Fruit fly (Drosophila melanogaster): ENCODE measurements around the gene PDZ-GEF.
A peak's percentile ranks its signal among the peaks of the same experiment; 100 is the strongest.

The PDZ-GEF gene

dm6 chr2L:6339010-6339897 lies 15.7 kb downstream of the PDZ-GEF start (continued):
- no peak for TF ChIP-seq salm (tag; optimal IDR thresholded peaks at IDR 0.05)
- TF ChIP-seq slp2 (GFP tag; optimal IDR thresholded peaks at IDR 0.05), result peak; percentile 10
- peak; percentile 60; the same call in 1 of the 2 replicates for TF ChIP-seq CG32767 (GFP tag; IDR thresholded peaks at IDR 0.05)
- TF ChIP-seq CG11723 (GFP tag; optimal IDR thresholded peaks at IDR 0.05), result no peak
- no peak for TF ChIP-seq sisA (GFP tag; IDR thresholded peaks at IDR 0.05)
- no peak for TF ChIP-seq CG8290 (GFP tag; optimal IDR thresholded peaks at IDR 0.05)
- TF ChIP-seq CG8290 (tag; optimal IDR thresholded peaks at IDR 0.05), result peak in 1 of 2 experiments; percentile 16
- no peak for TF ChIP-seq Lpt (GFP tag; optimal IDR thresholded peaks at IDR 0.05)
- peak; percentile 23; the same call in 1 of the 2 replicates for TF ChIP-seq danr (GFP tag; IDR thresholded peaks at IDR 0.05)
- no peak for TF ChIP-seq CG31365 (tag; optimal IDR thresholded peaks at IDR 0.05)
- no peak for TF ChIP-seq ssp (GFP tag; IDR thresholded peaks at IDR 0.05)
- TF ChIP-seq CG3847 (GFP tag; IDR thresholded peaks at IDR 0.05), result peak; percentile 33; the same call in 1 of the 2 replicates
- TF ChIP-seq ATbp (GFP tag; optimal IDR thresholded peaks at IDR 0.05), result peak; percentile 34
- TF ChIP-seq vfl (GFP tag; optimal IDR thresholded peaks at IDR 0.05), result no peak
- no peak for TF ChIP-seq Sin3A (optimal IDR thresholded peaks at IDR 0.05)
- no peak for TF ChIP-seq sc (optimal IDR thresholded peaks at IDR 0.05)
- TF ChIP-seq sc (GFP tag; optimal IDR thresholded peaks at IDR 0.05), result peak; percentile 33
- TF ChIP-seq Aef1 (GFP tag; IDR thresholded peaks at IDR 0.05), result peak; percentile 39; the same call in 1 of the 3 replicates
- TF ChIP-seq B-H2 (GFP tag; optimal IDR thresholded peaks at IDR 0.05), result no peak
- no peak for TF ChIP-seq Dfd (GFP tag; optimal IDR thresholded peaks at IDR 0.05)
- peak; percentile 61 for TF ChIP-seq CG11504 (tag; optimal IDR thresholded peaks at IDR 0.05)
- no peak for TF ChIP-seq dimm (GFP tag; IDR thresholded peaks at IDR 0.05)
- TF ChIP-seq Six4 (GFP tag; optimal IDR thresholded peaks at IDR 0.05), result peak; percentile 23
- no peak for TF ChIP-seq CG14667 (GFP tag; IDR thresholded peaks at IDR 0.05)
- TF ChIP-seq CG15514 (GFP tag; optimal IDR thresholded peaks at IDR 0.05), result no peak
- peak; percentile 25 for TF ChIP-seq pum (GFP tag; optimal IDR thresholded peaks at IDR 0.05)
- TF ChIP-seq Dll (GFP tag; IDR thresholded peaks at IDR 0.05; ENCODE audit: partially characterized antibody), result 0 out of 4 replicates have a peak, but pooled peaks have one; percentile 29
- TF ChIP-seq Atf3 (GFP tag; optimal IDR thresholded peaks at IDR 0.05), result peak; percentile 49
- TF ChIP-seq schlank (tag; optimal IDR thresholded peaks at IDR 0.05), result peak; percentile 42
- no peak for TF ChIP-seq hth (optimal IDR thresholded peaks at IDR 0.05)
- peak; percentile 17 for TF ChIP-seq CG8924 (tag; optimal IDR thresholded peaks at IDR 0.05)
- peak; percentile 96 for TF ChIP-seq ftz-f1 (GFP tag; optimal IDR thresholded peaks at IDR 0.05)
- TF ChIP-seq CG17186 (GFP tag; optimal IDR thresholded peaks at IDR 0.05), result no peak
- peak; percentile 53 for TF ChIP-seq her (GFP tag; optimal IDR thresholded peaks at IDR 0.05)
- no peak for TF ChIP-seq GATAe (GFP tag; conservative IDR thresholded peaks at IDR 0.05)
- TF ChIP-seq CG12104 (GFP tag; optimal IDR thresholded peaks at IDR 0.05), result no peak
- peak; percentile 47 for TF ChIP-seq Meics (GFP tag; optimal IDR thresholded peaks at IDR 0.05)
- no peak for TF ChIP-seq z (GFP tag; IDR thresholded peaks at IDR 0.05)
- TF ChIP-seq gcm (GFP tag; optimal IDR thresholded peaks at IDR 0.05), result no peak
- TF ChIP-seq CG12659 (GFP tag; optimal IDR thresholded peaks at IDR 0.05), result no peak
- no peak for TF ChIP-seq p53 (GFP tag; optimal IDR thresholded peaks at IDR 0.05)
- TF ChIP-seq CG3407 (GFP tag; optimal IDR thresholded peaks at IDR 0.05), result no peak
- TF ChIP-seq Eip74EF (GFP tag; optimal IDR thresholded peaks at IDR 0.05), result no peak
- TF ChIP-seq BEAF-32 (GFP tag; optimal IDR thresholded peaks at IDR 0.05), result no peak
- no peak for TF ChIP-seq CG15601 (tag; optimal IDR thresholded peaks at IDR 0.05)
- no peak for TF ChIP-seq CG17612 (GFP tag; IDR thresholded peaks at IDR 0.05)
- TF ChIP-seq CG16779 (GFP tag; IDR thresholded peaks at IDR 0.05), result no peak
- TF ChIP-seq CG2116 (GFP tag; optimal IDR thresholded peaks at IDR 0.05), result no peak
- TF ChIP-seq CG34224 (GFP tag; IDR thresholded peaks at IDR 0.05; ENCODE audit: partially characterized antibody), result no peak; the same call in 2 of the 3 replicates
- no peak for TF ChIP-seq gt (GFP tag; IDR thresholded peaks at IDR 0.05)

All from whole organism, embryonic.